Worm (Caenorhabditis elegans) whole organism, L1 larva: ENCODE results near the gene ZK892.5.

Experiments used
- C04F5.9 ChIP-seq: sonication (generic microtip); optimal IDR thresholded peaks from 2 replicates; lab custom pipeline; 2016; ENCODE audit warnings: missing genetic modification characterization, missing compliant biosample characterization
- C34B4.2 ChIP-seq: sonication (generic microtip); optimal IDR thresholded peaks from 2 replicates; lab custom pipeline; 2017; ENCODE audit warnings: mild to moderate bottlenecking, missing genetic modification characterization, missing compliant biosample characterization
- Y116A8C.19 ChIP-seq: sonication (generic microtip); optimal IDR thresholded peaks from 2 replicates; lab custom pipeline; 2016; ENCODE audit warnings: missing compliant biosample characterization, missing genetic modification characterization, borderline replicate concordance
- aha-1 ChIP-seq: fragments of 150-350 bp; optimal IDR thresholded peaks from 2 replicates; lab custom pipeline; 2014; ENCODE audit warnings: missing biosample characterization, missing genetic modification characterization
- alr-1 ChIP-seq: fragments of 200-800 bp; sonication (Bioruptor generic); optimal IDR thresholded peaks from 2 replicates; lab custom pipeline; 2018; ENCODE audit warnings: borderline replicate concordance, mild to moderate bottlenecking, missing genetic modification characterization, missing compliant biosample characterization
- ama-1 ChIP-seq: fragments of 150-350 bp; optimal IDR thresholded peaks from 2 replicates; lab custom pipeline; 2014
- blmp-1 ChIP-seq: fragments of 150-350 bp; optimal IDR thresholded peaks from 2 replicates; lab custom pipeline; 2014; ENCODE audit warnings: missing biosample characterization, missing genetic modification characterization
- ceh-63 ChIP-seq: fragments of 200-800 bp; sonication (Bioruptor generic); optimal IDR thresholded peaks from 2 replicates; lab custom pipeline; 2018; ENCODE audit warnings: mild to moderate bottlenecking, missing genetic modification characterization, missing compliant biosample characterization
- ceh-8 ChIP-seq: fragments of 200-800 bp; sonication (Bioruptor generic); optimal IDR thresholded peaks from 2 replicates; lab custom pipeline; 2018; ENCODE audit warnings: mild to moderate bottlenecking, missing genetic modification characterization, moderate library complexity, missing compliant biosample characterization
- ceh-82 ChIP-seq, 3 experiments: fragments of 150-350 bp in 1 of 3; sonication (generic microtip) in 2 of 3; optimal IDR thresholded peaks; 2 replicates each; lab custom pipeline; 2014 to 2017; ENCODE audit warnings: missing biosample characterization in 3 of 3, missing genetic modification characterization in 3 of 3
- ceh-88 ChIP-seq: fragments of 200-800 bp; sonication (Bioruptor generic); IDR thresholded peaks from 2 replicates; pipeline ENCODE4 v1.3.6; 2022; ENCODE audit warnings: missing genetic modification characterization, missing compliant biosample characterization
- ceh-90 ChIP-seq: sonication (generic microtip); optimal IDR thresholded peaks from 2 replicates; lab custom pipeline; 2016; ENCODE audit warnings: missing genetic modification characterization, missing compliant biosample characterization
- ces-1 ChIP-seq: fragments of 150-350 bp; optimal IDR thresholded peaks from 2 replicates; lab custom pipeline; 2014; ENCODE audit warnings: missing biosample characterization, missing genetic modification reagents, missing genetic modification characterization
- dpl-1 ChIP-seq, 3 experiments: fragments of 150-350 bp in 2 of 3; sonication (generic microtip) in 1 of 3; optimal IDR thresholded peaks; 2 replicates each; lab custom pipeline; 2014 to 2017; ENCODE audit warnings: missing biosample characterization in 3 of 3, missing genetic modification characterization in 3 of 3, missing genetic modification reagents in 3 of 3
- efl-3 ChIP-seq: fragments of 200-800 bp; sonication (Bioruptor generic); optimal IDR thresholded peaks from 2 replicates; lab custom pipeline; 2018; ENCODE audit warnings: mild to moderate bottlenecking, missing genetic modification characterization, missing compliant biosample characterization
- egl-13 ChIP-seq: sonication (generic microtip); optimal IDR thresholded peaks from 2 replicates; lab custom pipeline; 2016; ENCODE audit warnings: missing genotype, missing genetic modification reagents, missing genetic modification characterization, missing compliant biosample characterization
- egl-27 ChIP-seq, 2 experiments: fragments of 150-350 bp in 1 of 2; sonication (generic microtip); optimal IDR thresholded peaks; 3 replicates each; lab custom pipeline; 2017 to 2018; ENCODE audit warnings: missing biosample characterization in 2 of 2, missing genetic modification characterization in 2 of 2, missing genetic modification reagents in 2 of 2
- elt-3 ChIP-seq, 6 experiments: fragments of 150-350 bp in 1 of 6; sonication (generic microtip); optimal IDR thresholded peaks; 2 replicates each; lab custom pipeline; 2017 to 2018; ENCODE audit warnings: missing biosample characterization in 6 of 6, missing genetic modification characterization in 6 of 6, inconsistent platforms in 1 of 6
- fkh-10 ChIP-seq: sonication (generic microtip); optimal IDR thresholded peaks from 2 replicates; lab custom pipeline; 2017; ENCODE audit warnings: missing biosample characterization, missing genetic modification reagents, missing genetic modification characterization
- fkh-4 ChIP-seq: sonication (generic microtip); optimal IDR thresholded peaks from 2 replicates; lab custom pipeline; 2016; ENCODE audit warnings: missing compliant biosample characterization, missing genetic modification characterization, borderline replicate concordance
- fkh-8 ChIP-seq: sonication (generic microtip); optimal IDR thresholded peaks from 2 replicates; lab custom pipeline; 2016; ENCODE audit warnings: mild to moderate bottlenecking, missing genetic modification characterization, missing compliant biosample characterization
- grh-1 ChIP-seq: fragments of 200-800 bp; sonication (Bioruptor generic); IDR thresholded peaks from 2 replicates; pipeline ENCODE4 v1.3.6; 2022; ENCODE audit warnings: missing genetic modification reagents, missing genetic modification characterization, missing compliant biosample characterization
- hpl-2 ChIP-seq: fragments of 150-350 bp; optimal IDR thresholded peaks from 2 replicates; lab custom pipeline; 2014; ENCODE audit warnings: missing biosample characterization, missing genetic modification reagents, missing genetic modification characterization
- irx-1 ChIP-seq: sonication (generic microtip); optimal IDR thresholded peaks from 2 replicates; lab custom pipeline; 2016; ENCODE audit warnings: missing genetic modification characterization, missing compliant biosample characterization
- jun-1 ChIP-seq: fragments of 150-350 bp; optimal IDR thresholded peaks from 2 replicates; lab custom pipeline; 2014; ENCODE audit warnings: missing biosample characterization, missing genetic modification reagents, missing genetic modification characterization
- lin-13 ChIP-seq: fragments of 150-350 bp; optimal IDR thresholded peaks from 2 replicates; lab custom pipeline; 2014; ENCODE audit warnings: missing biosample characterization, missing genetic modification reagents, missing genetic modification characterization
- lin-14 ChIP-seq: fragments of 200-800 bp; sonication (Bioruptor generic); optimal IDR thresholded peaks from 2 replicates; lab custom pipeline; 2018; ENCODE audit warnings: mild to moderate bottlenecking, missing genetic modification characterization, moderate library complexity, missing compliant biosample characterization
- lin-15B ChIP-seq: fragments of 150-350 bp; sonication (generic microtip); optimal IDR thresholded peaks from 3 replicates; lab custom pipeline; 2014; ENCODE audit warnings: missing biosample characterization, missing genetic modification characterization
- lin-35 ChIP-seq, 2 experiments: fragments of 150-350 bp; optimal IDR thresholded peaks; 2 replicates each; lab custom pipeline; 2014; ENCODE audit warnings: missing biosample characterization in 2 of 2, missing genetic modification characterization in 2 of 2, missing genetic modification reagents in 2 of 2
- lir-3 ChIP-seq: sonication (generic microtip); optimal IDR thresholded peaks from 2 replicates; lab custom pipeline; 2016; ENCODE audit warnings: mild to moderate bottlenecking, missing genetic modification characterization, moderate library complexity, missing compliant biosample characterization; ENCODE audit not compliant: poor library complexity
- mep-1 ChIP-seq: fragments of 150-350 bp; optimal IDR thresholded peaks from 2 replicates; lab custom pipeline; 2014; ENCODE audit warnings: missing biosample characterization, missing genetic modification characterization
- nhr-11 ChIP-seq: fragments of 150-350 bp; optimal IDR thresholded peaks from 2 replicates; lab custom pipeline; 2014; ENCODE audit warnings: missing biosample characterization, missing genetic modification characterization
- nhr-12 ChIP-seq: sonication (generic microtip); optimal IDR thresholded peaks from 2 replicates; lab custom pipeline; 2017; ENCODE audit warnings: missing biosample characterization, missing genetic modification characterization
- nhr-71 ChIP-seq: sonication (generic microtip); optimal IDR thresholded peaks from 2 replicates; lab custom pipeline; 2016; ENCODE audit warnings: mild to moderate bottlenecking, missing genetic modification characterization, moderate library complexity, missing compliant biosample characterization
- nhr-76 ChIP-seq: sonication (generic microtip); optimal IDR thresholded peaks from 2 replicates; lab custom pipeline; 2017; ENCODE audit warnings: missing biosample characterization, missing genetic modification characterization
- nhr-77 ChIP-seq: fragments of 150-350 bp; optimal IDR thresholded peaks from 2 replicates; lab custom pipeline; 2014; ENCODE audit warnings: missing biosample characterization, missing genetic modification characterization
- nhr-84 ChIP-seq: sonication (generic microtip); optimal IDR thresholded peaks from 2 replicates; lab custom pipeline; 2017; ENCODE audit warnings: missing biosample characterization, missing genetic modification characterization
- pag-3 ChIP-seq: sonication (generic microtip); optimal IDR thresholded peaks from 2 replicates; lab custom pipeline; 2017; ENCODE audit warnings: missing genetic modification characterization, mild to moderate bottlenecking, missing compliant biosample characterization, antibody characterized with exemption, borderline replicate concordance; ENCODE audit not compliant: insufficient read depth
- pax-3 ChIP-seq: fragments of 200-800 bp; sonication (Bioruptor generic); optimal IDR thresholded peaks from 2 replicates; lab custom pipeline; 2018; ENCODE audit warnings: mild to moderate bottlenecking, missing genetic modification characterization, moderate library complexity, missing compliant biosample characterization
- pqm-1 ChIP-seq: sonication (generic microtip); optimal IDR thresholded peaks from 3 replicates; lab custom pipeline; 2017; ENCODE audit warnings: missing biosample characterization, missing genetic modification characterization
- rnt-1 ChIP-seq: sonication (generic microtip); optimal IDR thresholded peaks from 2 replicates; lab custom pipeline; 2016; ENCODE audit warnings: mild to moderate bottlenecking, missing genetic modification characterization, moderate library complexity, missing compliant biosample characterization
- snu-23 ChIP-seq: sonication (generic microtip); optimal IDR thresholded peaks from 2 replicates; lab custom pipeline; 2016; ENCODE audit warnings: missing genetic modification characterization, missing compliant biosample characterization
- sup-37 ChIP-seq: fragments of 200-800 bp; sonication (Bioruptor generic); optimal IDR thresholded peaks from 2 replicates; lab custom pipeline; 2018; ENCODE audit warnings: mild to moderate bottlenecking, missing genetic modification characterization, missing compliant biosample characterization
- swsn-7 ChIP-seq: sonication (generic microtip); optimal IDR thresholded peaks from 2 replicates; lab custom pipeline; 2016; ENCODE audit warnings: missing genetic modification characterization, missing compliant biosample characterization
- tbx-2 ChIP-seq: sonication (generic microtip); optimal IDR thresholded peaks from 2 replicates; lab custom pipeline; 2016; ENCODE audit warnings: missing genetic modification characterization, missing compliant biosample characterization
- tlp-1 ChIP-seq: fragments of 150-350 bp; optimal IDR thresholded peaks from 2 replicates; lab custom pipeline; 2014; ENCODE audit warnings: missing biosample characterization, missing genetic modification characterization
- unc-130 ChIP-seq: fragments of 150-350 bp; optimal IDR thresholded peaks from 2 replicates; lab custom pipeline; 2017; ENCODE audit warnings: missing biosample characterization, missing genetic modification characterization, inconsistent platforms
- unc-86 ChIP-seq: sonication (generic microtip); optimal IDR thresholded peaks from 2 replicates; lab custom pipeline; 2016; ENCODE audit warnings: missing genetic modification characterization, missing compliant biosample characterization
- unc-98 ChIP-seq: fragments of 200-800 bp; sonication (Bioruptor generic); IDR thresholded peaks from 2 replicates; pipeline ENCODE4 v1.3.6; 2022; ENCODE audit warnings: missing genetic modification characterization, missing compliant biosample characterization
- vab-15 ChIP-seq: sonication (generic microtip); optimal IDR thresholded peaks from 2 replicates; lab custom pipeline; 2017; ENCODE audit warnings: missing genotype, mild to moderate bottlenecking, missing genetic modification characterization, missing compliant biosample characterization
- xbp-1 ChIP-seq: sonication (generic microtip); optimal IDR thresholded peaks from 2 replicates; lab custom pipeline; 2016; ENCODE audit warnings: missing genetic modification characterization, missing compliant biosample characterization
- zag-1 ChIP-seq: fragments of 150-350 bp; optimal IDR thresholded peaks from 2 replicates; lab custom pipeline; 2014; ENCODE audit warnings: missing biosample characterization, missing genetic modification characterization

The ZK892.5 gene

DNA sequence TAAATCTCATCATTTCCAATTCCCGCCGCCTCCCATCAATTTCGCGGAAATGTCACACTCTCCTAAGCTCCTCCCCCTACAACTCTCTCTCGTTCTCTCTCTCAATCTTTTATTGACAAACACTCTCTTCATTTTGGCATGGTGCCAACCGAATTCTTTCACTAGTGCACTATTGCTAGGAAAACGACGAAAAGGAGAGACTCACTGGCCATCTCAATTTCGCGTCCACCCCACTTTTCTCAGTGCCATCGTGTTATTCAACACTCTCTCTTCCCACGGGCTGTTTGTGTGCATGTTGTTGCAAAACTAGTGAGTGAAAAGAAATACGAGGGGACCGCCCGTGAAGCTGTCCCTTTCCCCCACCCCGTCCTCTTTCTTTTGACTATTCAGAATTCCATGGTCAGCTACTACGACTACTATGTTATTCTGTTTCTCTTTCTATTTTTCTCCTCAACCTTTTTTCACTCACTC is 23.1 kb upstream of the ZK892.5 start (continued):
- TF ChIP-seq C34B4.2 (tag; lab: Kevin White, UChicago) (no peak), nhr-84 (tag; lab: Kevin White, UChicago) (no peak), unc-86 (tag; lab: Kevin White, UChicago) (peak; percentile 73), fkh-10 (peak; percentile 43), lin-13 (GFP tag; lab: Kevin White, UChicago) (peak; percentile 33), C04F5.9 (tag; lab: Kevin White, UChicago) (no peak), pqm-1 (tag; lab: Kevin White, UChicago) (no peak), sup-37 (GFP tag; lab: Kevin White, UChicago) (no peak), lir-3 (peak; percentile 8), ces-1 (no peak), lin-15B (tag; lab: Kevin White, UChicago) (peak; percentile 22), Y116A8C.19 (no peak), ama-1 (no peak), aha-1 (tag; lab: Kevin White, UChicago) (no peak), mep-1 (tag; lab: Kevin White, UChicago) (peak; percentile 55), fkh-4 (no peak), blmp-1 (tag; lab: Kevin White, UChicago) (peak; percentile 82), nhr-11 (peak; percentile 85), rnt-1 (tag; lab: Kevin White, UChicago) (peak; percentile 68), unc-130 (tag; lab: Kevin White, UChicago) (peak; percentile 28), ceh-88 (GFP tag; lab: Robert Waterston, UW) (peak; percentile 14; the same call in 1 of the 2 replicates), hpl-2 (GFP tag; lab: Kevin White, UChicago) (no peak), egl-27 (tag; optimal IDR thresholded peaks at IDR 0.05; lab: Kevin White, UChicago) (peak; percentile 32 to 43), ceh-8 (peak; percentile 13), tlp-1 (tag; lab: Kevin White, UChicago) (no peak), lin-35 (GFP tag; optimal IDR thresholded peaks at IDR 0.05; lab: Kevin White, UChicago) (peak in 1 of 2 experiments; percentile 61), dpl-1 (GFP tag; optimal IDR thresholded peaks at IDR 0.05; lab: Kevin White, UChicago) (peak; percentile 20 to 68 (median 38)), nhr-76 (tag; lab: Kevin White, UChicago) (no peak), tbx-2 (tag; lab: Kevin White, UChicago) (peak; percentile 80), egl-13 (peak; percentile 84), ceh-90 (no peak), ceh-82 (tag; optimal IDR thresholded peaks at IDR 0.05; lab: Kevin White, UChicago) (peak in 2 of 3 experiments; percentile 2 to 25), zag-1 (tag; lab: Kevin White, UChicago) (peak; percentile 3), nhr-71 (tag; lab: Kevin White, UChicago) (peak; percentile 85), efl-3 (GFP tag; lab: Kevin White, UChicago) (no peak), lin-14 (peak; percentile 97), fkh-8 (tag; lab: Kevin White, UChicago) (peak; percentile 66), pag-3 (tag; lab: Kevin White, UChicago) (peak; percentile 37), pax-3 (tag; lab: Kevin White, UChicago) (no peak), unc-98 (no peak), jun-1 (no peak), elt-3 (tag; optimal IDR thresholded peaks at IDR 0.05; lab: Kevin White, UChicago) (no peak), ceh-63 (no peak), grh-1 (GFP tag; lab: Robert Waterston, UW) (peak; percentile 38; the same call in 1 of the 2 replicates), alr-1 (tag; lab: Kevin White, UChicago) (no peak), swsn-7 (tag; lab: Kevin White, UChicago) (peak; percentile 70), vab-15 (tag; lab: Kevin White, UChicago) (no peak), nhr-77 (tag; lab: Kevin White, UChicago) (peak; percentile 53), snu-23 (GFP tag; lab: Kevin White, UChicago) (peak; percentile 67), irx-1 (peak; percentile 49), nhr-12 (tag; lab: Kevin White, UChicago) (no peak), xbp-1 (tag; lab: Kevin White, UChicago) (peak; percentile 60)
